Fruit fly (Drosophila melanogaster) whole organism, embryonic: ENCODE measurements around the gene CG10226.

Source experiments
- Atf3 ChIP-seq: fragments of 200-800 bp; sonication (Bioruptor generic); optimal IDR thresholded peaks from 3 replicates; lab custom pipeline; 2016; ENCODE audit warnings: missing biosample characterization, missing genetic modification characterization
- B-H2 ChIP-seq: fragments of 200-800 bp; sonication (Bioruptor generic); optimal IDR thresholded peaks from 2 replicates; lab custom pipeline; 2018; ENCODE audit warnings: missing biosample characterization, mild to moderate bottlenecking, missing genetic modification characterization
- Blimp-1 ChIP-seq: fragments of 200-800 bp; sonication (Bioruptor generic); optimal IDR thresholded peaks from 3 replicates; lab custom pipeline; 2018; ENCODE audit warnings: missing biosample characterization, missing genetic modification characterization, mild to moderate bottlenecking, moderate library complexity, missing genetic modification reagents
- CG10366 ChIP-seq: fragments of 200-800 bp; sonication (Bioruptor generic); IDR thresholded peaks from 2 replicates; pipeline ENCODE4 v1.3.6; 2022; ENCODE audit warnings: missing biosample characterization, missing genetic modification characterization
- CG12744 ChIP-seq: fragments of 200-800 bp; sonication (Bioruptor generic); optimal IDR thresholded peaks from 2 replicates; lab custom pipeline; 2016; ENCODE audit warnings: missing biosample characterization, missing genetic modification characterization
- CG13296 ChIP-seq: fragments of 200-800 bp; sonication (Bioruptor generic); optimal IDR thresholded peaks from 3 replicates; lab custom pipeline; 2018; ENCODE audit warnings: missing biosample characterization, mild to moderate bottlenecking, missing genetic modification characterization
- CG14710 ChIP-seq: fragments of 200-800 bp; sonication (Bioruptor generic); optimal IDR thresholded peaks from 3 replicates; lab custom pipeline; 2019; ENCODE audit warnings: missing biosample characterization, mild to moderate bottlenecking, missing genetic modification characterization, moderate library complexity
- CG14965 ChIP-seq: fragments of 200-800 bp; sonication (Bioruptor generic); optimal IDR thresholded peaks from 2 replicates; lab custom pipeline; 2016; ENCODE audit warnings: missing biosample characterization, missing genetic modification characterization, borderline replicate concordance
- CG17186 ChIP-seq: fragments of 200-800 bp; sonication (Bioruptor generic); optimal IDR thresholded peaks from 3 replicates; lab custom pipeline; 2017; ENCODE audit warnings: missing biosample characterization, missing genetic modification reagents, missing genetic modification characterization
- CG18011 ChIP-seq: fragments of 200-800 bp; sonication (Bioruptor generic); optimal IDR thresholded peaks from 2 replicates; lab custom pipeline; 2017; ENCODE audit warnings: missing biosample characterization, missing genetic modification characterization, mild to moderate bottlenecking, moderate library complexity, missing genotype
- CG2120 ChIP-seq: fragments of 200-800 bp; sonication (Bioruptor generic); optimal IDR thresholded peaks from 3 replicates; lab custom pipeline; 2016; ENCODE audit warnings: missing biosample characterization, missing genetic modification characterization
- CG2202 ChIP-seq: fragments of 200-800 bp; sonication (Bioruptor generic); optimal IDR thresholded peaks from 2 replicates; lab custom pipeline; 2018; ENCODE audit warnings: missing biosample characterization, mild to moderate bottlenecking, missing genetic modification characterization
- CG33557 ChIP-seq: fragments of 200-800 bp; sonication (Bioruptor generic); optimal IDR thresholded peaks from 2 replicates; lab custom pipeline; 2019; ENCODE audit warnings: missing biosample characterization, mild to moderate bottlenecking, missing genetic modification characterization, moderate library complexity
- CG3838 ChIP-seq: fragments of 200-800 bp; sonication (Bioruptor generic); optimal IDR thresholded peaks from 3 replicates; lab custom pipeline; 2016; ENCODE audit warnings: missing biosample characterization, missing genetic modification characterization
- CG4328 ChIP-seq: fragments of 200-800 bp; sonication (Bioruptor generic); optimal IDR thresholded peaks from 3 replicates; lab custom pipeline; 2017; ENCODE audit warnings: missing biosample characterization, missing genetic modification reagents, missing genetic modification characterization
- CG4360 ChIP-seq: fragments of 200-800 bp; sonication (Bioruptor generic); IDR thresholded peaks from 2 replicates; pipeline ENCODE4 v1.3.6; 2022; ENCODE audit warnings: missing biosample characterization, missing genetic modification characterization
- CG6791 ChIP-seq: fragments of 200-800 bp; sonication (Bioruptor generic); IDR thresholded peaks from 3 replicates; pipeline ENCODE4 v1.3.6; 2022; ENCODE audit warnings: missing biosample characterization, missing genetic modification characterization; ENCODE audit not compliant: partially characterized antibody
- CG7372 ChIP-seq: fragments of 200-800 bp; sonication (Bioruptor generic); IDR thresholded peaks from 2 replicates; pipeline ENCODE4 v1.3.6; 2022; ENCODE audit warnings: missing biosample characterization, missing genetic modification characterization
- CG8765 ChIP-seq: fragments of 200-800 bp; sonication (Bioruptor generic); IDR thresholded peaks from 2 replicates; pipeline ENCODE4 v1.3.6; 2022; ENCODE audit warnings: missing biosample characterization, missing genetic modification characterization
- CG8924 ChIP-seq: fragments of 200-800 bp; optimal IDR thresholded peaks from 3 replicates; lab custom pipeline; 2019; ENCODE audit warnings: missing biosample characterization, mild to moderate bottlenecking, missing genetic modification characterization, moderate library complexity
- Deaf1 ChIP-seq: fragments of 200-800 bp; optimal IDR thresholded peaks from 3 replicates; lab custom pipeline; 2019; ENCODE audit warnings: missing biosample characterization, mild to moderate bottlenecking, missing genetic modification characterization, moderate library complexity
- Drgx ChIP-seq: fragments of 200-800 bp; sonication (Bioruptor generic); IDR thresholded peaks from 2 replicates; pipeline ENCODE4 v1.3.6; 2022; ENCODE audit warnings: missing biosample characterization, missing genetic modification characterization
- H15 ChIP-seq: fragments of 200-800 bp; sonication (Bioruptor generic); IDR thresholded peaks from 3 replicates; pipeline ENCODE4 v1.3.6; 2022; ENCODE audit warnings: missing biosample characterization, missing genetic modification characterization
- HHEX ChIP-seq: fragments of 200-800 bp; sonication (Bioruptor generic); optimal IDR thresholded peaks from 3 replicates; lab custom pipeline; 2017; ENCODE audit warnings: missing biosample characterization, mild to moderate bottlenecking, missing genetic modification characterization, missing genetic modification reagents
- Hr39 ChIP-seq: fragments of >200 bp; optimal IDR thresholded peaks from 2 replicates; lab custom pipeline; 2017
- Hr51 ChIP-seq, 2 experiments: fragments of 200-800 bp; sonication (Bioruptor generic); optimal IDR thresholded peaks; 2 replicates in 1 of 2; 3 replicates in 1 of 2; lab custom pipeline; 2016 to 2018; ENCODE audit warnings: missing biosample characterization in 2 of 2, missing genetic modification characterization in 2 of 2, mild to moderate bottlenecking in 1 of 2, moderate library complexity in 1 of 2
- Jarid2 ChIP-seq: fragments of 200-800 bp; sonication (Bioruptor generic); optimal IDR thresholded peaks from 3 replicates; lab custom pipeline; 2017; ENCODE audit warnings: mild to moderate bottlenecking, missing biosample characterization, missing genetic modification reagents, missing genetic modification characterization
- Mrtf ChIP-seq: fragments of 200-800 bp; sonication (Bioruptor generic); IDR thresholded peaks from 3 replicates; pipeline ENCODE4 v1.3.6; 2022; ENCODE audit warnings: missing biosample characterization, missing genetic modification characterization
- NFAT ChIP-seq: fragments of 200-800 bp; sonication (Bioruptor generic); IDR thresholded peaks from 2 replicates; pipeline ENCODE4 v1.3.6; 2022; ENCODE audit warnings: missing biosample characterization, missing genetic modification characterization
- Oli ChIP-seq: fragments of 200-800 bp; sonication (Bioruptor generic); optimal IDR thresholded peaks from 2 replicates; lab custom pipeline; 2018; ENCODE audit warnings: missing biosample characterization, mild to moderate bottlenecking, missing genetic modification characterization, moderate library complexity
- YL-1 ChIP-seq: fragments of 200-800 bp; sonication (Bioruptor generic); optimal IDR thresholded peaks from 3 replicates; lab custom pipeline; 2017; ENCODE audit warnings: missing biosample characterization, mild to moderate bottlenecking, missing genetic modification characterization
- ap ChIP-seq: fragments of 200-800 bp; sonication (Bioruptor generic); IDR thresholded peaks from 2 replicates; pipeline ENCODE4 v1.3.6; 2022; ENCODE audit warnings: missing biosample characterization, missing genetic modification characterization
- chn ChIP-seq: fragments of 200-800 bp; sonication (Bioruptor generic); optimal IDR thresholded peaks from 2 replicates; lab custom pipeline; 2016; ENCODE audit warnings: missing biosample characterization, missing genetic modification characterization
- dmrt11E ChIP-seq: fragments of 200-800 bp; sonication (Bioruptor generic); optimal IDR thresholded peaks from 3 replicates; lab custom pipeline; 2018; ENCODE audit warnings: missing biosample characterization, mild to moderate bottlenecking, missing genetic modification characterization, moderate library complexity
- esg ChIP-seq: fragments of 200-800 bp; sonication (Bioruptor generic); conservative IDR thresholded peaks from 2 replicates; pipeline ENCODE4 v1.3.6; 2022; ENCODE audit warnings: missing biosample characterization, missing genetic modification characterization
- exex ChIP-seq: fragments of 200-800 bp; sonication (Bioruptor generic); optimal IDR thresholded peaks from 4 replicates; lab custom pipeline; 2018; ENCODE audit warnings: missing biosample characterization, mild to moderate bottlenecking, missing genetic modification characterization, moderate library complexity
- gsb-n ChIP-seq: fragments of 200-800 bp; sonication (Bioruptor generic); optimal IDR thresholded peaks from 3 replicates; lab custom pipeline; 2018; ENCODE audit warnings: missing biosample characterization, mild to moderate bottlenecking, missing genetic modification characterization
- jing ChIP-seq: fragments of 200-800 bp; sonication (Bioruptor generic); optimal IDR thresholded peaks from 2 replicates; lab custom pipeline; 2018; ENCODE audit warnings: missing biosample characterization, mild to moderate bottlenecking, missing genetic modification characterization
- jumu ChIP-seq: fragments of 200-800 bp; sonication (Bioruptor generic); optimal IDR thresholded peaks from 3 replicates; lab custom pipeline; 2016; ENCODE audit warnings: missing biosample characterization, missing genetic modification characterization
- knrl ChIP-seq: fragments of 200-800 bp; sonication (Bioruptor generic); IDR thresholded peaks from 3 replicates; pipeline ENCODE4 v1.3.6; 2022; ENCODE audit warnings: missing biosample characterization, missing genetic modification characterization; ENCODE audit not compliant: partially characterized antibody
- lola ChIP-seq, 3 experiments: fragments of >200 bp in 2 of 3; fragments of 200-800 bp in 1 of 3; sonication (Bioruptor generic) in 1 of 3; optimal IDR thresholded peaks; 2 replicates each; lab custom pipeline; 2017 to 2019; ENCODE audit warnings: missing biosample characterization in 3 of 3, missing genetic modification characterization in 3 of 3, mild to moderate bottlenecking in 1 of 3, moderate library complexity in 1 of 3
- odd ChIP-seq: fragments of 200-800 bp; sonication (Bioruptor generic); optimal IDR thresholded peaks from 2 replicates; lab custom pipeline; 2017; ENCODE audit warnings: missing biosample characterization, mild to moderate bottlenecking, missing genetic modification characterization
- prd ChIP-seq, 3 experiments: fragments of >200 bp in 2 of 3; fragments of 200-800 bp in 1 of 3; sonication (Bioruptor generic) in 1 of 3; optimal IDR thresholded peaks in 2 of 3; IDR thresholded peaks in 1 of 3; 2 replicates in 2 of 3; 3 replicates in 1 of 3; pipeline versions ENCODE4 v1.3.6 to Lab custom; 2017 to 2022; ENCODE audit warnings: missing biosample characterization in 1 of 3, missing genetic modification characterization in 1 of 3
- repo ChIP-seq: fragments of 200-800 bp; sonication (Bioruptor generic); optimal IDR thresholded peaks from 2 replicates; lab custom pipeline; 2016; ENCODE audit warnings: missing biosample characterization, missing genetic modification characterization
- salm ChIP-seq: fragments of 200-800 bp; sonication (Bioruptor generic); optimal IDR thresholded peaks from 2 replicates; lab custom pipeline; 2018; ENCODE audit warnings: missing biosample characterization, mild to moderate bottlenecking, missing genetic modification characterization
- slbo ChIP-seq: fragments of 200-800 bp; sonication (Bioruptor generic); IDR thresholded peaks from 2 replicates; pipeline ENCODE4 v1.3.6; 2022; ENCODE audit warnings: missing biosample characterization, missing genetic modification characterization
- vnd ChIP-seq: fragments of 200-800 bp; sonication (Bioruptor generic); IDR thresholded peaks from 3 replicates; pipeline ENCODE4 v1.3.6; 2022; ENCODE audit warnings: missing biosample characterization, missing genetic modification characterization; ENCODE audit not compliant: partially characterized antibody
- vvl ChIP-seq: fragments of 200-800 bp; sonication (Bioruptor generic); IDR thresholded peaks from 2 replicates; pipeline ENCODE4 v1.3.6; 2022; ENCODE audit warnings: missing biosample characterization, missing genetic modification characterization

CG10226 gene

DNA sequence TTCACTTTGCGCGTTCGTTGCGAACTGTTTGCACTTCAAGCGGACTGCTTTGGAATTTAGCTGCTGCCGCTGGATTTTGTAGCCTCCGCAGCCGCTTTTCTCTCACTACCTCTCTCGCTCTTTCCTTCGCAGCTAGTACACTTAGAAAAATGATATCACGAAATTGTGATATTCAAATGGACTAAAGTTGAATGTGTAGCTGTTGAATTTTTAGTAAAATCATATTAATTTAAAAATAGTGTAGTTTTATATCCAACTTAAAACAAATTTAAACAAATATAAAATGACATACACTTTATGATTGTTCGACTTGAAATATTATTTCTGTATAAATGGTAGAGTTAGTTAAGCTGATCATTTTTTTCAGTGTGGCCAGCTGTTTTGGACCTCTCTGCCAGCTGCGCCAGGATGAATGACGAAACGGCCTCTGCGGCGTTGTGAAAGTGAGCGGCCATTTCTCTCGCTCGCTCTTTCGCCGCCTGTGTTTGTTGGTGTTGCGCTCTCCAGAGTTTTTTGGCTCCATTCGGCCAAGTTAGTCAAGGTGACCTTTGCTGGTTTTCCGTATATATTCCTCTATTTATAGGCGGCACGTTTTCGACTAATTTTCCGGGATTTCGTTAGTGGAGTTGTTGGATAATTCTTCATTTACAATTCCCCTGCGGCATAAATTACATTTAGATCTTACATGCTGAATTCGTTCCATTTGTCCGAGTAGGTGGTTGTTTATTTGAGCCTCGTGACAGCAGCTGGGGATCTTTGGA, 23.0 kb upstream of the CG10226 start, which contains the start of gene Ldh (continued):
- peak; percentile 98 for TF ChIP-seq dmrt11E (tag; lab: Kevin White, UChicago)
- TF ChIP-seq lola (GFP tag; optimal IDR thresholded peaks at IDR 0.05; lab: Kevin White, UChicago), result peak in 1 of 3 experiments; percentile 98
- TF ChIP-seq CG8924, result peak; percentile 99
- TF ChIP-seq CG18011 (GFP tag; lab: Kevin White, UChicago), result peak; percentile 78
- TF ChIP-seq CG4360 (GFP tag; lab: Robert Waterston, UW), result peak; percentile 65
- TF ChIP-seq CG6791 (GFP tag; lab: Robert Waterston, UW), result no peak
- TF ChIP-seq CG8765 (GFP tag; lab: Robert Waterston, UW), result peak; percentile 85
- peak; percentile 83 for TF ChIP-seq jing (GFP tag; lab: Kevin White, UChicago)
- TF ChIP-seq Blimp-1 (GFP tag; lab: Kevin White, UChicago), result peak; percentile 93
- TF ChIP-seq HHEX (GFP tag; lab: Kevin White, UChicago), result peak; percentile 93
- TF ChIP-seq slbo, result peak; percentile 92
- TF ChIP-seq prd (optimal IDR thresholded peaks at IDR 0.05; lab: Kevin White, UChicago), result no peak
- TF ChIP-seq prd (GFP tag; IDR thresholded peaks at IDR 0.05; lab: Robert Waterston, UW), result peak; percentile 93
- peak; percentile 97 for TF ChIP-seq Oli (tag; lab: Kevin White, UChicago)
- TF ChIP-seq jumu (GFP tag; lab: Kevin White, UChicago), result peak; percentile 73
- peak; percentile 91 for TF ChIP-seq esg (GFP tag; lab: Robert Waterston, UW)
- TF ChIP-seq ap (GFP tag; lab: Robert Waterston, UW), result peak; percentile 84
- TF ChIP-seq CG4328, result peak; percentile 96
- peak; percentile 86 for TF ChIP-seq CG10366 (GFP tag; lab: Robert Waterston, UW)
- TF ChIP-seq Jarid2, result peak; percentile 85
- no peak for TF ChIP-seq Hr39 (lab: Kevin White, UChicago)
- TF ChIP-seq YL-1 (GFP tag; lab: Kevin White, UChicago), result peak; percentile 87
- peak; percentile 97 for TF ChIP-seq gsb-n
- TF ChIP-seq repo (GFP tag; lab: Kevin White, UChicago), result peak; percentile 56
- peak; percentile 97 for TF ChIP-seq CG33557 (GFP tag; lab: Kevin White, UChicago)
- TF ChIP-seq CG17186 (GFP tag; lab: Kevin White, UChicago), result peak; percentile 61
- TF ChIP-seq CG12744 (GFP tag; lab: Kevin White, UChicago), result peak; percentile 83
- peak; percentile 95 for TF ChIP-seq B-H2 (GFP tag; lab: Kevin White, UChicago)
- peak; percentile 97 for TF ChIP-seq vvl (GFP tag; lab: Robert Waterston, UW)
- TF ChIP-seq vnd (GFP tag; lab: Robert Waterston, UW), result no peak
- peak; percentile 97 for TF ChIP-seq CG14710 (tag; lab: Kevin White, UChicago)
- peak; percentile 92 for TF ChIP-seq Drgx (GFP tag; lab: Robert Waterston, UW)
- peak; percentile 94 for TF ChIP-seq odd
- TF ChIP-seq Hr51 (GFP tag; optimal IDR thresholded peaks at IDR 0.05; lab: Kevin White, UChicago), result peak; percentile 88 to 98
- peak; percentile 81 for TF ChIP-seq H15 (GFP tag; lab: Robert Waterston, UW)
- TF ChIP-seq CG14965, result no peak
- TF ChIP-seq Atf3, result peak; percentile 74
- peak; percentile 72 for TF ChIP-seq exex (tag; lab: Kevin White, UChicago)
- peak; percentile 82 for TF ChIP-seq CG3838 (GFP tag; lab: Kevin White, UChicago)
- peak; percentile 81 for TF ChIP-seq Deaf1 (tag; lab: Kevin White, UChicago)
- TF ChIP-seq CG7372, result peak; percentile 92
- no peak for TF ChIP-seq knrl (GFP tag; lab: Robert Waterston, UW)
- peak; percentile 95 for TF ChIP-seq CG13296 (GFP tag; lab: Kevin White, UChicago)
- TF ChIP-seq NFAT, result peak; percentile 68; the same call in 1 of the 2 replicates
- TF ChIP-seq Mrtf (GFP tag; lab: Robert Waterston, UW), result peak; percentile 80
- peak; percentile 94 for TF ChIP-seq CG2202 (tag; lab: Kevin White, UChicago)
- peak; percentile 94 for TF ChIP-seq salm (tag; lab: Kevin White, UChicago)
- peak; percentile 93 for TF ChIP-seq CG2120
- peak; percentile 86 for TF ChIP-seq chn (GFP tag; lab: Kevin White, UChicago)
